Worm (Caenorhabditis elegans) whole organism, L4 larva: ENCODE results near the gene slr-2.
"Not testable (repeated sequence)": the region's sequence is repeated elsewhere in the genome, so short reads cannot be mapped to it uniquely, and the experiment has no call there.

ENCODE experiments used
- aha-1 ChIP-seq: fragments of 150-350 bp; peaks from one replicate; lab custom pipeline; 2014; ENCODE audit warnings: missing biosample characterization, missing genetic modification characterization
- daf-19 ChIP-seq: fragments of 200-800 bp; sonication (Bioruptor generic); conservative IDR thresholded peaks from 2 replicates; pipeline ENCODE4 v1.3.6; 2022; ENCODE audit warnings: missing genetic modification characterization, missing compliant biosample characterization
- egl-27 ChIP-seq: sonication (generic microtip); optimal IDR thresholded peaks from 3 replicates; lab custom pipeline; 2017; ENCODE audit warnings: missing biosample characterization, missing genetic modification reagents, missing genetic modification characterization
- nhr-102 ChIP-seq: sonication (generic microtip); optimal IDR thresholded peaks from 2 replicates; lab custom pipeline; 2016; ENCODE audit warnings: mild to moderate bottlenecking, missing genetic modification characterization, moderate library complexity, missing compliant biosample characterization
- tra-1 ChIP-seq: fragments of 200-800 bp; sonication (Bioruptor generic); IDR thresholded peaks from 2 replicates; pipeline ENCODE4 v1.3.6; 2022; ENCODE audit warnings: missing genetic modification reagents, missing genetic modification characterization, missing compliant biosample characterization
- zfp-2 ChIP-seq: sonication (generic microtip); optimal IDR thresholded peaks from 2 replicates; lab custom pipeline; 2016; ENCODE audit warnings: mild to moderate bottlenecking, missing genetic modification characterization, missing compliant biosample characterization

- TF ChIP-seq tra-1 (GFP tag; lab: Robert Waterston, UW); daf-19 (GFP tag; lab: Robert Waterston, UW); aha-1 (tag; lab: Kevin White, UChicago); egl-27 (tag; lab: Kevin White, UChicago); nhr-102 (tag; lab: Kevin White, UChicago); zfp-2 (tag; lab: Kevin White, UChicago): not testable (repeated sequence)
Measured at ce11 chrV:18055297-18056019, 31.5 kb upstream of the slr-2 start, which contains the start of the genes Y59A8B.25 and ebp-3.
